Fruit fly (Drosophila melanogaster) whole organism, wandering third instar larva: ENCODE data around the gene CG11550.
A peak's percentile ranks its signal among the peaks of the same experiment; 100 is the strongest.

Source experiments
- Abd-B ChIP-seq: fragments of >200 bp; optimal IDR thresholded peaks from 2 replicates; lab custom pipeline; 2017; ENCODE audit warnings: missing biosample characterization, missing genetic modification characterization
- CG32264 ChIP-seq: fragments of 200-800 bp; sonication (Bioruptor generic); optimal IDR thresholded peaks from 2 replicates; lab custom pipeline; 2016; ENCODE audit warnings: missing biosample characterization, missing genetic modification characterization
- CG9705 ChIP-seq: fragments of 200-800 bp; sonication (Bioruptor generic); optimal IDR thresholded peaks from 2 replicates; lab custom pipeline; 2018; ENCODE audit warnings: missing biosample characterization, mild to moderate bottlenecking, missing genetic modification characterization
- CrebA ChIP-seq: fragments of 200-800 bp; sonication (Bioruptor generic); optimal IDR thresholded peaks from 2 replicates; lab custom pipeline; 2016; ENCODE audit warnings: missing biosample characterization, mild to moderate bottlenecking, missing genetic modification characterization, borderline replicate concordance
- Dfd ChIP-seq: fragments of >200 bp; optimal IDR thresholded peaks from 2 replicates; lab custom pipeline; 2017; ENCODE audit warnings: missing biosample characterization, missing genetic modification characterization
- Dif ChIP-seq: fragments of 200-275, 200-300 bp; sonication (Bioruptor generic); optimal IDR thresholded peaks from 2 replicates; lab custom pipeline; 2018; ENCODE audit warnings: missing biosample characterization, missing genetic modification characterization; ENCODE audit not compliant: partially characterized antibody
- GATAd ChIP-seq: sonication (Bioruptor generic); optimal IDR thresholded peaks from 2 replicates; lab custom pipeline; 2016; ENCODE audit warnings: missing biosample characterization, missing genetic modification characterization
- HLH106 ChIP-seq: fragments of 200-800 bp; optimal IDR thresholded peaks from 3 replicates; lab custom pipeline; 2019; ENCODE audit warnings: missing biosample characterization, mild to moderate bottlenecking, missing genetic modification characterization, moderate library complexity
- Hnf4 ChIP-seq: fragments of 200-800 bp; sonication (Bioruptor generic); optimal IDR thresholded peaks from 2 replicates; lab custom pipeline; 2016; ENCODE audit warnings: missing biosample characterization, mild to moderate bottlenecking, missing genetic modification characterization
- Hr78 ChIP-seq: fragments of >200 bp; optimal IDR thresholded peaks from 2 replicates; lab custom pipeline; 2017; ENCODE audit warnings: missing biosample characterization, missing genetic modification characterization
- Hr83 ChIP-seq: fragments of 200-300 bp; sonication (Bioruptor generic); optimal IDR thresholded peaks from 2 replicates; lab custom pipeline; 2016; ENCODE audit warnings: missing biosample characterization, mild to moderate bottlenecking, missing genetic modification characterization, moderate library complexity; ENCODE audit not compliant: poor library complexity, severe bottlenecking
- Jra ChIP-seq: sonication (Bioruptor generic); optimal IDR thresholded peaks from 2 replicates; lab custom pipeline; 2016; ENCODE audit warnings: missing biosample characterization, missing genetic modification characterization
- Mio ChIP-seq: sonication (Bioruptor generic); optimal IDR thresholded peaks from 2 replicates; lab custom pipeline; 2016; ENCODE audit warnings: missing biosample characterization, missing genetic modification characterization
- Myc ChIP-seq: fragments of >200 bp; optimal IDR thresholded peaks from 2 replicates; lab custom pipeline; 2017
- N ChIP-seq: fragments of >200 bp; optimal IDR thresholded peaks from 2 replicates; lab custom pipeline; 2018; ENCODE audit warnings: missing biosample characterization, missing external identifiers, missing genetic modification characterization
- OdsH ChIP-seq: fragments of 200-800 bp; sonication (Bioruptor generic); optimal IDR thresholded peaks from 2 replicates; lab custom pipeline; 2016; ENCODE audit warnings: missing biosample characterization, mild to moderate bottlenecking, missing genetic modification characterization
- Rel ChIP-seq, 2 experiments: fragments of 200-800 bp; sonication (Bioruptor generic) in 1 of 2; optimal IDR thresholded peaks; 2 replicates in 1 of 2; 3 replicates in 1 of 2; lab custom pipeline; 2016 to 2019; ENCODE audit warnings: mild to moderate bottlenecking in 2 of 2, missing biosample characterization in 2 of 2, missing genetic modification characterization in 2 of 2, moderate library complexity in 1 of 2
- Sp1 ChIP-seq: fragments of 200-800 bp; sonication (Bioruptor generic); optimal IDR thresholded peaks from 3 replicates; lab custom pipeline; 2019; ENCODE audit warnings: missing biosample characterization, mild to moderate bottlenecking, missing genetic modification characterization, moderate library complexity
- Vsx2 ChIP-seq: fragments of 200-300, 225-300 bp; sonication (Bioruptor generic); optimal IDR thresholded peaks from 2 replicates; lab custom pipeline; 2018; ENCODE audit warnings: missing biosample characterization, missing genetic modification characterization; ENCODE audit not compliant: partially characterized antibody
- br ChIP-seq: fragments of 200-800 bp; sonication (Bioruptor generic); optimal IDR thresholded peaks from 2 replicates; lab custom pipeline; 2016; ENCODE audit warnings: missing biosample characterization, missing genetic modification characterization
- brk ChIP-seq: fragments of 200-800 bp; sonication (Bioruptor generic); optimal IDR thresholded peaks from 2 replicates; lab custom pipeline; 2016; ENCODE audit warnings: missing biosample characterization, mild to moderate bottlenecking, missing genetic modification characterization
- dl ChIP-seq, 2 experiments: fragments of 175-275, 200-275 bp in 1 of 2; fragments of 200-275 bp in 1 of 2; sonication (Bioruptor generic); optimal IDR thresholded peaks; lab custom pipeline; 2018; ENCODE audit warnings: mild to moderate bottlenecking in 2 of 2, missing biosample characterization in 2 of 2, missing genetic modification characterization in 2 of 2, moderate library complexity in 2 of 2; ENCODE audit not compliant: partially characterized antibody in 2 of 2, insufficient read depth in 1 of 2
- dmrt93B ChIP-seq: fragments of 200-800 bp; sonication (Bioruptor generic); optimal IDR thresholded peaks from 2 replicates; lab custom pipeline; 2018; ENCODE audit warnings: missing biosample characterization, mild to moderate bottlenecking, missing genetic modification characterization
- dsf ChIP-seq: sonication (Bioruptor generic); optimal IDR thresholded peaks from 2 replicates; lab custom pipeline; 2016; ENCODE audit warnings: missing biosample characterization, missing genetic modification characterization, borderline replicate concordance
- ey ChIP-seq: fragments of 200-800 bp; sonication (Bioruptor generic); optimal IDR thresholded peaks from 2 replicates; lab custom pipeline; 2016; ENCODE audit warnings: missing biosample characterization, missing genetic modification characterization
- foxo ChIP-seq, 2 experiments: fragments of 200-800 bp; sonication (Bioruptor generic); optimal IDR thresholded peaks; 2 replicates in 1 of 2; 3 replicates in 1 of 2; lab custom pipeline; 2016 to 2017; ENCODE audit warnings: missing biosample characterization in 2 of 2, missing genetic modification characterization in 2 of 2
- fru ChIP-seq: fragments of 200-800 bp; sonication (Bioruptor generic); optimal IDR thresholded peaks from 3 replicates; lab custom pipeline; 2016; ENCODE audit warnings: missing biosample characterization, mild to moderate bottlenecking, missing genetic modification characterization
- h ChIP-seq: fragments of 200-800 bp; sonication (Bioruptor generic); optimal IDR thresholded peaks from 3 replicates; lab custom pipeline; 2016; ENCODE audit warnings: missing biosample characterization, mild to moderate bottlenecking, missing genetic modification characterization
- jim ChIP-seq: fragments of 175-275, 200-325 bp; sonication (Bioruptor generic); optimal IDR thresholded peaks from 2 replicates; lab custom pipeline; 2016; ENCODE audit warnings: missing biosample characterization, mild to moderate bottlenecking, missing genetic modification characterization
- lola ChIP-seq: fragments of >200 bp; optimal IDR thresholded peaks from 2 replicates; lab custom pipeline; 2017; ENCODE audit warnings: missing biosample characterization, missing genetic modification characterization
- pan ChIP-seq: fragments of >200 bp; optimal IDR thresholded peaks from 2 replicates; lab custom pipeline; 2017
- psq ChIP-seq: fragments of 200-800 bp; sonication (Bioruptor generic); optimal IDR thresholded peaks from 3 replicates; lab custom pipeline; 2017; ENCODE audit warnings: missing biosample characterization, mild to moderate bottlenecking, missing genetic modification characterization, moderate library complexity
- rgr ChIP-seq: fragments of 200-800 bp; sonication (Bioruptor generic); optimal IDR thresholded peaks from 3 replicates; lab custom pipeline; 2016; ENCODE audit warnings: missing biosample characterization, mild to moderate bottlenecking, missing genetic modification characterization
- sage ChIP-seq: fragments of 200-800 bp; sonication (Bioruptor generic); optimal IDR thresholded peaks from 2 replicates; lab custom pipeline; 2016; ENCODE audit warnings: missing biosample characterization, mild to moderate bottlenecking, missing genetic modification characterization
- sv ChIP-seq: fragments of 200-800 bp; sonication (Bioruptor generic); optimal IDR thresholded peaks from 3 replicates; lab custom pipeline; 2016; ENCODE audit warnings: missing biosample characterization, missing genetic modification characterization
- tai ChIP-seq: sonication (Bioruptor generic); optimal IDR thresholded peaks from 2 replicates; lab custom pipeline; 2016; ENCODE audit warnings: missing biosample characterization, missing genetic modification characterization
- usp ChIP-seq: fragments of >200 bp; optimal IDR thresholded peaks from 2 replicates; lab custom pipeline; 2017; ENCODE audit warnings: missing biosample characterization, missing genetic modification characterization
- woc ChIP-seq: sonication (Bioruptor generic); optimal IDR thresholded peaks from 2 replicates; lab custom pipeline; 2016; ENCODE audit warnings: missing biosample characterization, mild to moderate bottlenecking, missing genetic modification characterization

Gene CG11550

dm6 chr3R:31715713-31716024, 36.0 kb upstream of the CG11550 start:
- TF ChIP-seq h (GFP tag; lab: Kevin White, UChicago): peak; percentile 9
- peak; percentile 17 for TF ChIP-seq fru (GFP tag; lab: Kevin White, UChicago)
- no peak for TF ChIP-seq N (GFP tag; lab: Kevin White, UChicago)

dm6 chr3R:31714876-31715712, 35.4 kb upstream of the CG11550 start:
- no peak for TF ChIP-seq dsf
- TF ChIP-seq rgr (GFP tag; lab: Kevin White, UChicago): no peak
- no peak for TF ChIP-seq h (GFP tag; lab: Kevin White, UChicago)
- no peak for TF ChIP-seq sage
- TF ChIP-seq usp (GFP tag; lab: Kevin White, UChicago): no peak
- TF ChIP-seq Myc: no peak
- no peak for TF ChIP-seq dl (GFP tag; optimal IDR thresholded peaks at IDR 0.05; lab: Kevin White, UChicago; ENCODE audit: insufficient read depth in 1 of 2, partially characterized antibody in 2 of 2)
- no peak for TF ChIP-seq OdsH (GFP tag; lab: Kevin White, UChicago)
- TF ChIP-seq Dif (GFP tag; lab: Kevin White, UChicago): no peak
- no peak for TF ChIP-seq N (GFP tag; lab: Kevin White, UChicago)
- TF ChIP-seq CG9705 (GFP tag; lab: Kevin White, UChicago): no peak
- no peak for TF ChIP-seq tai (GFP tag; lab: Kevin White, UChicago)
- no peak for TF ChIP-seq Mio (GFP tag; lab: Kevin White, UChicago)
- no peak for TF ChIP-seq CrebA (GFP tag; lab: Kevin White, UChicago)
- TF ChIP-seq br: no peak
- TF ChIP-seq woc (GFP tag; lab: Kevin White, UChicago): no peak

- TF ChIP-seq woc (GFP tag; lab: Kevin White, UChicago) (no peak), jim (GFP tag; lab: Kevin White, UChicago) (no peak), ey (GFP tag; lab: Kevin White, UChicago) (no peak), sage (no peak), OdsH (GFP tag; lab: Kevin White, UChicago) (no peak), CrebA (GFP tag; lab: Kevin White, UChicago) (peak; percentile 65), Dif (GFP tag; lab: Kevin White, UChicago) (peak; percentile 92), Dfd (no peak), dmrt93B (GFP tag; lab: Kevin White, UChicago) (no peak), lola (GFP tag; lab: Kevin White, UChicago) (no peak), psq (GFP tag; lab: Kevin White, UChicago) (peak; percentile 58), Hr78 (GFP tag; lab: Kevin White, UChicago) (no peak), Vsx2 (GFP tag; lab: Kevin White, UChicago) (peak; percentile 83), sv (no peak), rgr (GFP tag; lab: Kevin White, UChicago) (peak; percentile 16), Mio (GFP tag; lab: Kevin White, UChicago) (no peak), Hnf4 (no peak), fru (GFP tag; lab: Kevin White, UChicago) (peak; percentile 63), tai (GFP tag; lab: Kevin White, UChicago) (no peak), brk (GFP tag; lab: Kevin White, UChicago) (no peak), h (GFP tag; lab: Kevin White, UChicago) (peak; percentile 64), Rel (GFP tag; optimal IDR thresholded peaks at IDR 0.05; lab: Kevin White, UChicago) (peak; percentile 8), Rel (tag; optimal IDR thresholded peaks at IDR 0.05; lab: Kevin White, UChicago) (no peak), N (GFP tag; lab: Kevin White, UChicago) (no peak), HLH106 (tag; lab: Kevin White, UChicago) (peak; percentile 4), GATAd (GFP tag; lab: Kevin White, UChicago) (no peak), dl (GFP tag; optimal IDR thresholded peaks at IDR 0.05; lab: Kevin White, UChicago; ENCODE audit: insufficient read depth in 1 of 2, partially characterized antibody in 2 of 2) (peak; percentile 89 to 96), Sp1 (peak; percentile 5), dsf (no peak), usp (GFP tag; lab: Kevin White, UChicago) (no peak), Jra (GFP tag; lab: Kevin White, UChicago) (peak; percentile 34), Hr83 (GFP tag; lab: Kevin White, UChicago) (peak; percentile 25), pan (lab: Kevin White, UChicago) (no peak), Myc (no peak), CG32264 (GFP tag; lab: Kevin White, UChicago) (no peak), CG9705 (GFP tag; lab: Kevin White, UChicago) (no peak), Abd-B (GFP tag; lab: Kevin White, UChicago) (no peak), foxo (GFP tag; optimal IDR thresholded peaks at IDR 0.05; lab: Kevin White, UChicago) (peak in 1 of 2 experiments; percentile 46), br (peak; percentile 11)
- TF ChIP-seq, all 38 proteins: peak for 15
Observed at dm6 chr3R:31713306-31714123, 33.8 kb upstream of the CG11550 start, which contains the start of gene ttk. TSS of gene ttk (plus strand) at chr3R:31713867.
